Worm (Caenorhabditis elegans) whole organism, L3 larva: ENCODE results near the gene T26C12.2.
A peak's percentile ranks its signal among the peaks of the same experiment; 100 is the strongest.

Source experiments
- R02D3.7 ChIP-seq: fragments of 150-350 bp; optimal IDR thresholded peaks from 2 replicates; lab custom pipeline; 2014; ENCODE audit warnings: missing biosample characterization, missing genetic modification characterization
- ZK546.5 ChIP-seq: sonication (generic microtip); optimal IDR thresholded peaks from 2 replicates; lab custom pipeline; 2017; ENCODE audit warnings: missing biosample characterization, missing genetic modification characterization
- ama-1 ChIP-seq: fragments of 150-350 bp; optimal IDR thresholded peaks from 2 replicates; lab custom pipeline; 2018
- ceh-16 ChIP-seq: sonication (generic microtip); optimal IDR thresholded peaks from 2 replicates; lab custom pipeline; 2017; ENCODE audit warnings: missing biosample characterization, missing genetic modification characterization
- ceh-28 ChIP-seq: fragments of 150-350 bp; optimal IDR thresholded peaks from 2 replicates; lab custom pipeline; 2014; ENCODE audit warnings: missing biosample characterization, missing genetic modification reagents, missing genetic modification characterization
- ceh-9 ChIP-seq: sonication (generic microtip); optimal IDR thresholded peaks from 2 replicates; lab custom pipeline; 2018; ENCODE audit warnings: missing biosample characterization, missing genetic modification characterization
- daf-12 ChIP-seq: fragments of 150-350 bp; optimal IDR thresholded peaks from 2 replicates; lab custom pipeline; 2014; ENCODE audit warnings: missing biosample characterization, missing genetic modification reagents, missing genetic modification characterization
- egl-27 ChIP-seq: sonication (generic microtip); optimal IDR thresholded peaks from 4 replicates; lab custom pipeline; 2017; ENCODE audit warnings: missing biosample characterization, missing genetic modification reagents, missing genetic modification characterization
- elt-1 ChIP-seq: fragments of 150-350 bp; optimal IDR thresholded peaks from 2 replicates; lab custom pipeline; 2014; ENCODE audit warnings: missing biosample characterization, missing genetic modification characterization
- elt-2 ChIP-seq: sonication (generic microtip); optimal IDR thresholded peaks from 2 replicates; lab custom pipeline; 2016; ENCODE audit warnings: missing genetic modification reagents, mild to moderate bottlenecking, missing genetic modification characterization, missing compliant biosample characterization
- elt-3 ChIP-seq, 3 experiments: fragments of 150-350 bp in 1 of 3; sonication (generic microtip) in 2 of 3; optimal IDR thresholded peaks; 2 replicates in 2 of 3; 4 replicates in 1 of 3; lab custom pipeline; 2014 to 2017; ENCODE audit warnings: missing biosample characterization in 3 of 3, missing genetic modification characterization in 3 of 3
- fkh-10 ChIP-seq: sonication (generic microtip); optimal IDR thresholded peaks from 2 replicates; lab custom pipeline; 2017; ENCODE audit warnings: missing biosample characterization, missing genetic modification reagents, missing genetic modification characterization
- fkh-2 ChIP-seq: fragments of 150-350 bp; optimal IDR thresholded peaks from 2 replicates; lab custom pipeline; 2014; ENCODE audit warnings: missing biosample characterization, missing genetic modification reagents, missing genetic modification characterization
- hmg-11 ChIP-seq: sonication (generic microtip); optimal IDR thresholded peaks from 2 replicates; lab custom pipeline; 2016; ENCODE audit warnings: missing genetic modification characterization, missing compliant biosample characterization
- jun-1 ChIP-seq: fragments of 150-350 bp; optimal IDR thresholded peaks from 2 replicates; lab custom pipeline; 2014; ENCODE audit warnings: missing biosample characterization, missing genetic modification reagents, missing genetic modification characterization
- lin-39 ChIP-seq: fragments of 150-350 bp; optimal IDR thresholded peaks from 2 replicates; lab custom pipeline; 2018; ENCODE audit warnings: missing biosample characterization, missing genetic modification reagents, missing genetic modification characterization
- mdl-1 ChIP-seq: fragments of 150-350 bp; optimal IDR thresholded peaks from 2 replicates; lab custom pipeline; 2014; ENCODE audit warnings: missing biosample characterization, missing genetic modification characterization
- nfya-1 ChIP-seq: sonication (generic microtip); optimal IDR thresholded peaks from 2 replicates; lab custom pipeline; 2017; ENCODE audit warnings: missing genetic modification characterization, mild to moderate bottlenecking, missing compliant biosample characterization, antibody characterized with exemption, moderate library complexity; ENCODE audit not compliant: insufficient read depth
- nhr-23 ChIP-seq: fragments of 150-350 bp; optimal IDR thresholded peaks from 2 replicates; lab custom pipeline; 2014; ENCODE audit warnings: missing biosample characterization, missing genetic modification reagents, missing genetic modification characterization
- nhr-237 ChIP-seq: fragments of 150-350 bp; optimal IDR thresholded peaks from 2 replicates; lab custom pipeline; 2014; ENCODE audit warnings: missing biosample characterization, missing genetic modification characterization
- nhr-43 ChIP-seq: sonication (generic microtip); optimal IDR thresholded peaks from 2 replicates; lab custom pipeline; 2016; ENCODE audit warnings: mild to moderate bottlenecking, missing genetic modification characterization, missing compliant biosample characterization; ENCODE audit not compliant: poor library complexity, severe bottlenecking
- nhr-77 ChIP-seq: fragments of 150-350 bp; optimal IDR thresholded peaks from 2 replicates; lab custom pipeline; 2014; ENCODE audit warnings: missing biosample characterization, missing genetic modification characterization
- pha-4 ChIP-seq: fragments of 150-350 bp; optimal IDR thresholded peaks from 2 replicates; lab custom pipeline; 2014; ENCODE audit warnings: missing biosample characterization, missing genetic modification reagents, missing genetic modification characterization
- pqm-1 ChIP-seq: fragments of 150-350 bp; optimal IDR thresholded peaks from 2 replicates; lab custom pipeline; 2017; ENCODE audit warnings: missing biosample characterization, missing genetic modification characterization, inconsistent platforms
- sea-2 ChIP-seq: fragments of 150-350 bp; sonication (generic microtip); optimal IDR thresholded peaks from 4 replicates; lab custom pipeline; 2014; ENCODE audit warnings: missing biosample characterization, missing genetic modification reagents, missing genetic modification characterization
- skn-1 ChIP-seq: fragments of 150-350 bp; optimal IDR thresholded peaks from 2 replicates; lab custom pipeline; 2014; ENCODE audit warnings: missing biosample characterization, missing genetic modification characterization
- snpc-4 ChIP-seq: fragments of 150-350 bp; optimal IDR thresholded peaks from 2 replicates; lab custom pipeline; 2014; ENCODE audit warnings: missing biosample characterization, missing genetic modification characterization
- unc-39 ChIP-seq: sonication (generic microtip); optimal IDR thresholded peaks from 4 replicates; lab custom pipeline; 2017; ENCODE audit warnings: missing biosample characterization, missing genetic modification characterization

T26C12.2 gene

ce11 chrIV:3231644-3232043, 33.9 kb downstream of the T26C12.2 start:
- peak; percentile 11 for TF ChIP-seq nfya-1 (tag; lab: Kevin White, UChicago)
- peak; percentile 47 for TF ChIP-seq lin-39
- no peak for TF ChIP-seq hmg-11
- no peak for TF ChIP-seq ZK546.5 (tag; lab: Kevin White, UChicago)
- no peak for TF ChIP-seq R02D3.7 (tag; lab: Kevin White, UChicago)
- peak; percentile 34 for TF ChIP-seq pqm-1 (tag; lab: Kevin White, UChicago)
- TF ChIP-seq elt-2 (tag; lab: Kevin White, UChicago): peak; percentile 71
- TF ChIP-seq nhr-23 (tag; lab: Kevin White, UChicago): peak; percentile 40
- peak; percentile 32 for TF ChIP-seq pha-4 (tag; lab: Kevin White, UChicago)
- no peak for TF ChIP-seq fkh-10
- TF ChIP-seq nhr-77 (tag; lab: Kevin White, UChicago): no peak
- peak; percentile 13 for TF ChIP-seq ama-1 (lab: Kevin White, UChicago)
- TF ChIP-seq elt-3 (tag; optimal IDR thresholded peaks at IDR 0.05; lab: Kevin White, UChicago): peak in 1 of 3 experiments; percentile 44
- TF ChIP-seq snpc-4 (tag; lab: Kevin White, UChicago): peak; percentile 34
- TF ChIP-seq, all 47 proteins: peak for 9

ce11 chrIV:3227549-3228139, 37.9 kb downstream of the T26C12.2 start:
- TF ChIP-seq fkh-2 (tag; lab: Kevin White, UChicago): no peak
- peak; percentile 50 for TF ChIP-seq skn-1
- TF ChIP-seq pha-4 (tag; lab: Kevin White, UChicago): peak; percentile 90
- TF ChIP-seq ceh-28 (tag; lab: Kevin White, UChicago): peak; percentile 90
- peak; percentile 99 for TF ChIP-seq pqm-1 (tag; lab: Kevin White, UChicago)
- no peak for TF ChIP-seq nhr-43 (tag; lab: Kevin White, UChicago)
- no peak for TF ChIP-seq fkh-10
- TF ChIP-seq hmg-11: peak; percentile 70
- peak; percentile 67 for TF ChIP-seq jun-1 (tag; lab: Kevin White, UChicago)
- no peak for TF ChIP-seq daf-12 (tag; lab: Kevin White, UChicago)
- TF ChIP-seq sea-2 (GFP tag; lab: Kevin White, UChicago): no peak
- TF ChIP-seq nfya-1 (tag; lab: Kevin White, UChicago): peak; percentile 30
- TF ChIP-seq lin-39: peak; percentile 27
- peak; percentile 73 for TF ChIP-seq nhr-23 (tag; lab: Kevin White, UChicago)
- no peak for TF ChIP-seq unc-39
- TF ChIP-seq elt-2 (tag; lab: Kevin White, UChicago): peak; percentile 98
- TF ChIP-seq snpc-4 (tag; lab: Kevin White, UChicago): peak; percentile 60

- TF ChIP-seq snpc-4 (tag; lab: Kevin White, UChicago) (no peak), ceh-16 (tag; lab: Kevin White, UChicago) (no peak), nhr-237 (tag; lab: Kevin White, UChicago) (no peak), egl-27 (tag; lab: Kevin White, UChicago) (no peak)
Measured at ce11 chrIV:3222140-3222539, 43.4 kb downstream of the T26C12.2 start, which contains the start of gene Y67D8A.2. Gene Y67D8A.2 (plus strand): TSS chrIV:3222440.

ce11 chrIV:3221158-3221557, 44.4 kb downstream of the T26C12.2 start:
- TF ChIP-seq elt-1: peak; percentile 46
- TF ChIP-seq nhr-23 (tag; lab: Kevin White, UChicago): no peak
- TF ChIP-seq mdl-1 (tag; lab: Kevin White, UChicago): no peak
- TF ChIP-seq ceh-9 (tag; lab: Kevin White, UChicago): no peak
